Worm (Caenorhabditis elegans): ENCODE measurements around the gene cyp-44A1.

Gene cyp-44A1

ce11 chrII:5553531-5553930, 49.7 kb downstream of the cyp-44A1 start:
- TF ChIP-seq hlh-11 (tag; optimal IDR thresholded peaks at IDR 0.05) (peak; percentile 60), hlh-30 (tag; optimal IDR thresholded peaks at IDR 0.05; ENCODE audit: insufficient read depth) (peak; percentile 69), nhr-41 (GFP tag; IDR thresholded peaks at IDR 0.05) (no peak), dve-1 (tag; optimal IDR thresholded peaks at IDR 0.05; ENCODE audit: insufficient read depth) (peak; percentile 71), nhr-102 (tag; optimal IDR thresholded peaks at IDR 0.05) (no peak), nhr-28 (tag; optimal IDR thresholded peaks at IDR 0.05) (peak; percentile 44), nhr-111 (GFP tag; optimal IDR thresholded peaks at IDR 0.05) (no peak), dmd-6 (GFP tag; IDR thresholded peaks at IDR 0.05) (peak; percentile 53), mdl-1 (tag; optimal IDR thresholded peaks at IDR 0.05) (peak in 1 of 2 experiments; percentile 23), pqm-1 (tag; optimal IDR thresholded peaks at IDR 0.05) (peak; percentile 52), mxl-2 (GFP tag; conservative IDR thresholded peaks at IDR 0.05) (peak; percentile 47; the same call in 1 of the 2 replicates), skn-1 (tag; optimal IDR thresholded peaks at IDR 0.05) (no peak), daf-16 (GFP tag; optimal IDR thresholded peaks at IDR 0.05) (no peak), daf-16 (tag; optimal IDR thresholded peaks at IDR 0.05) (peak; percentile 90), D1046.2 (GFP tag; IDR thresholded peaks at IDR 0.05) (no peak)

DNA sequence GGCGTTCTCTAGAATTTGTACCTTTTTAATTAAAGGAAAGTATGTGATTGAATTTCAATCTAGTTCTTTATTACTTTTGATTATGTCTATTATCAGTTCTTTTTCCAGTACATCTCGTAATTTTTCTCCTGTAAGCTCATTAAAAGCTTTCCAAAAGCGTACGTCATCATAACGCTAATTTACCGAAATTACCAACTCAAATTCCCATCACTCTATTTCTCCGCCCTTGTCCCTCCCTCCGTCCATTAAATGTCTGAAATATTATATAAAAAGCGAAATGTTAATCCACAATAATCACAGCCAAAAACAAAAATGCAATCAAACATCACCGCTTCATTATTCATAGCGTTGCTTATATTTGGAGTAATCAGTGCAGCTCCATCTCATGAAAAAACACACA, 50.5 kb downstream of the cyp-44A1 start, which contains the start of gene ins-12:
TSS of gene ins-12 (plus strand) at position 301 of the 400 bp plus-strand sequence.
- TF ChIP-seq gei-8 (GFP tag; optimal IDR thresholded peaks at IDR 0.05) (no peak), spr-1 (tag; optimal IDR thresholded peaks at IDR 0.05) (no peak), lin-39 (tag; optimal IDR thresholded peaks at IDR 0.05) (no peak), R02D3.7 (tag; optimal IDR thresholded peaks at IDR 0.05) (no peak), nhr-6 (tag; optimal IDR thresholded peaks at IDR 0.05) (no peak), pqm-1 (tag; optimal IDR thresholded peaks at IDR 0.05) (no peak), mxl-3 (GFP tag; optimal IDR thresholded peaks at IDR 0.05) (no peak), ceh-44 (GFP tag; IDR thresholded peaks at IDR 0.05) (no peak), lin-29 (GFP tag; IDR thresholded peaks at IDR 0.05) (no peak), fkh-10 (GFP tag; optimal IDR thresholded peaks at IDR 0.05) (no peak), Y48G9A.11 (GFP tag; IDR thresholded peaks at IDR 0.05) (no peak), mdl-1 (tag; optimal IDR thresholded peaks at IDR 0.05) (no peak), unc-39 (tag; optimal IDR thresholded peaks at IDR 0.05) (no peak)

DNA sequence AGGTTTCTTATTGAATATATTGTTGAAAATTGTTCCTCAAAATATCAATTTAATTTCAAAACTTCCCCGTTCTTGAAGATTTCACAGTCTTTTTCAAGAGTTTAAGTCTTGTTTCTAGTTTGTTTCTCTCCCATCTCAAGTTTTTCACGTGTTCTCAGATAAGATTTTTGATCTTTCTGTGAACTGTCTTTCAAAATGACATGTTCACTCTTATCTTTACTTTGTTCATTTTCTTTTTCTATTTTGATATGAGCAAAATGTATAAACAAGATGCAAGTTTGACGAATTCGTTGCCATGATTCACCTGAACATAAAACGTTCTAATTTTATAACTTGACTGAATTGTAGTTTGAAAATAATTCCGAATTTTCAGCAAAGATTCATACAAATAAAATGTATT, 50.9 kb downstream of the cyp-44A1 start:
- TF ChIP-seq ceh-82 (tag; optimal IDR thresholded peaks at IDR 0.05) = no peak
- peak; percentile 85 for TF ChIP-seq dmd-6 (GFP tag; IDR thresholded peaks at IDR 0.05)
- TF ChIP-seq daf-16 (GFP tag; optimal IDR thresholded peaks at IDR 0.05) = no peak
- peak; percentile 51 for TF ChIP-seq daf-16 (tag; optimal IDR thresholded peaks at IDR 0.05)
- peak; percentile 19 for TF ChIP-seq dve-1 (tag; optimal IDR thresholded peaks at IDR 0.05; ENCODE audit: insufficient read depth)
- TF ChIP-seq unc-39 (tag; optimal IDR thresholded peaks at IDR 0.05) = no peak

DNA sequence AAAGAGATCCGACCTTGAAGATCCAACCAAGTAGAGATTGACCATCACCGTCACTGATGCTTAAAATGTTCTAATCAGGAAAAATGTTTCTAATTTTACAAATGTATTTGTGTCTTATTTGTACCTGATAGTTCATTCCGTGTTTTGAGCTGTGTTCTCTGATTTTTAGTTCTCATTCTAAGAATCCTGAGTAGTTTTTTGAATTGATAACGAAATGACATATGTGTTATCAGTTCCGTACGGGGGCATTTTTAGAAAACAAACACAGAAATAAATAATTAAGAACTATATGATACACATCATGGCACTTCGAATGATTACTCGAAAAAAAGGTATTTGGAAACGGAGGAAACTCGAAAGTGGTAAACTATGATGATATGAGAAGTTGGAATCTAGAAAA, 51.7 kb downstream of the cyp-44A1 start:
- TF ChIP-seq daf-16 (GFP tag; optimal IDR thresholded peaks at IDR 0.05) = no peak
- peak; percentile 47 for TF ChIP-seq daf-16 (tag; optimal IDR thresholded peaks at IDR 0.05)
- TF ChIP-seq egl-27 (tag; optimal IDR thresholded peaks at IDR 0.05) = no peak
- peak; percentile 22 for TF ChIP-seq nhr-102 (tag; optimal IDR thresholded peaks at IDR 0.05)
- TF ChIP-seq tag-97 (GFP tag; IDR thresholded peaks at IDR 0.05) = no peak
- TF ChIP-seq unc-62 (GFP tag; optimal IDR thresholded peaks at IDR 0.05 in 1 of 2) = peak in 1 of 2 experiments; percentile 2
- TF ChIP-seq unc-62 (tag; optimal IDR thresholded peaks at IDR 0.05) = no peak
- peak; percentile 21 for TF ChIP-seq dve-1 (tag; optimal IDR thresholded peaks at IDR 0.05; ENCODE audit: insufficient read depth)

All from whole organism, L4 larva.